Fruit fly (Drosophila melanogaster) whole organism: ENCODE measurements around the gene CG8159.

Experiments used
- CG8478 ChIP-seq: fragments of >200 bp; optimal IDR thresholded peaks from 2 replicates; lab custom pipeline; 2018; ENCODE audit warnings: inconsistent platforms
- Dll ChIP-seq: fragments of >200 bp; optimal IDR thresholded peaks from 2 replicates; lab custom pipeline; 2017
- EcR ChIP-seq, 2 experiments: fragments of >200 bp; optimal IDR thresholded peaks; 2 replicates each; lab custom pipeline; 2017; ENCODE audit warnings: missing biosample characterization in 2 of 2, missing genetic modification characterization in 2 of 2, missing genetic modification reagents in 2 of 2
- pan ChIP-seq: fragments of >200 bp; optimal IDR thresholded peaks from 2 replicates; lab custom pipeline; 2017
- psq ChIP-seq: fragments of >200 bp; optimal IDR thresholded peaks from 2 replicates; lab custom pipeline; 2017
- usp ChIP-seq: fragments of >200 bp; optimal IDR thresholded peaks from 2 replicates; lab custom pipeline; 2017; ENCODE audit warnings: missing biosample characterization, missing genetic modification characterization, mixed read lengths

CG8159 gene

DNA sequence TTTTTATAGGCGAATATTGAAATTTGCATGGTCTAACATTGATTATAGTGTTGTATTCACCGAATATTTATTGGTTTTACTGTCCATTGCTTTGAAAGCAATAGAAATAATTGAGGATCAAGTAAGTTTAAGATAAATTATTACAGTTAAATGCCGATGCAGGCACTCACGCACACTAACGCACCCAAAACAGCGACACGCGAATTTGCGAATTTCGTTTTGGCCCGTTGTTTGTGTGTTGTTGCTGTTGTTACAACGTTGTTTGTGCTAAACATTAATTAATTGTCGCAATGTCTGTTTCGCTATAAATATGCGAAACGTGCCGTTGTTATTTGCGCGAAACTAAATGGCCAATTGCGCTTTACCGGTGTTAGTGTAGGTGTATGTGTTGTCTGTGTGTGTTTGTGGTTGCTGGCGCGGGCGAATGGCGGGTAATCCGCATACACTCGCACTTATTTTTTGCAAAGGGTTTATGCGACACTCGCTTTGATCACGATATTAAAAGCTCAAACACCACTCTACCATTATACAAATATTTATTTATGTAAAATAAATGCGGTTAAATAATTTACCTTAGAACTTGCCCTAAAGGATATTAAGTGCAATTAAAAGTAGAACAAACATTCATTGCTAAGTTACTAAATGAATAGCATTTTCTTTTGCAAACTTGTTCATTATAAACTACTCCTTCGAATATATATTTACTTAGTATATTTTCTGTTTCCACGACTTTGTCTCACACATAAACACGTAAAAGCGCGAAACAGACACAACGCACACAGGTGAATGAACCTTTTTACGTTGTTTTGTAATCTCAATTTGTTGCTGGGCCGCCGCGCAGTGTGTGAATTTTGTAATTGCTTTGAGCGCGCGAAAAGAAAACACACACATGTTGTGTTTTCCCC lies 21.5 kb downstream of the CG8159 start:
- no peak for TF ChIP-seq pan (lab: Kevin White, UChicago)
- no peak for TF ChIP-seq CG8478 (lab: Kevin White, UChicago)
- TF ChIP-seq Dll: no peak
- no peak for TF ChIP-seq usp (GFP tag; lab: Kevin White, UChicago)
- no peak for TF ChIP-seq psq (lab: Kevin White, UChicago)
- peak; percentile 66 to 75 for TF ChIP-seq EcR (GFP tag; optimal IDR thresholded peaks at IDR 0.05; lab: Kevin White, UChicago)

DNA sequence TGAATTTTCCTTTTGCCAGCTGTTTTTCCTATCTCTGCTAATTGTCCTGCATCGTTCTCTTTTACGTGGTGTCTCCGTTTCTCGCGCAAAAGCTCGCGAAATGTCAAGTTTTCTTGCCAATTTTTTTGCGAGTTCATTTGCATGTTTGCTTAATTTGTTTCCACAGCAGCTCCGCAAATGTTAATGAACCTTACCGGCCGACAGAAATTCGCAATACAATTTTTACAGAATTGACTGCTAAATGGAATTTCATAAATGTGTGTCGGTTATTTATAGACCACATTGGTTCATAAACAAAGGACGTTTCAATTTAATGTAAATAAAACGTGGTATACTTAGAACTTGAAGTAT lies 22.1 kb downstream of the CG8159 start:
- TF ChIP-seq CG8478 (lab: Kevin White, UChicago): no peak
- TF ChIP-seq usp (GFP tag; lab: Kevin White, UChicago): no peak
- TF ChIP-seq pan (lab: Kevin White, UChicago): no peak
- no peak for TF ChIP-seq Dll
- TF ChIP-seq EcR (GFP tag; optimal IDR thresholded peaks at IDR 0.05; lab: Kevin White, UChicago): no peak
- no peak for TF ChIP-seq psq (lab: Kevin White, UChicago)

DNA sequence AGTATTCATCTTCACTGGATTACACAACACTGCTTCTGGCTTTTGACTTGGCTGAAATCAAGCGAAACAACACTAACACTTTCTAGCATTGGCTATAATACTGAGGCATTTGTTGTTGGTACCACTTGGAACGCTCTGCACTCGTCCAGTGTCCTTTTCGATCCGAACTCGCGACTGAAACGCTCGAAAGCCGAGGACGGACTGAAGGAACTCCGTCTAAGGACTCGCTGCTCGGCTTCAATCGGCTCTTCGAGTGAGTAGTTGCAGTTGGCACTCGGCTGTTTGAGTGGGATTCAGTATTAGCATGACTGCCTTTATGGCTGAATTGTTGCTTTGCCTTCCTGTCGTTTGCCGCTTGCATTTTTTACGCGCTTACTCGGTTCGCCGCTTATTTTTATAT lies 41.3 kb downstream of the CG8159 start, which contains the start of the genes CG34135 and CG11768:
Gene CG34135, minus strand, starts transcription at position 194 of the 400 bp plus-strand sequence.
Gene CG11768, minus strand, starts transcription at position 203 of the 400 bp plus-strand sequence.
- TF ChIP-seq CG8478 (lab: Kevin White, UChicago) (no peak), pan (lab: Kevin White, UChicago) (no peak), Dll (no peak), psq (lab: Kevin White, UChicago) (no peak), EcR (GFP tag; optimal IDR thresholded peaks at IDR 0.05; lab: Kevin White, UChicago) (no peak), usp (GFP tag; lab: Kevin White, UChicago) (no peak)

DNA sequence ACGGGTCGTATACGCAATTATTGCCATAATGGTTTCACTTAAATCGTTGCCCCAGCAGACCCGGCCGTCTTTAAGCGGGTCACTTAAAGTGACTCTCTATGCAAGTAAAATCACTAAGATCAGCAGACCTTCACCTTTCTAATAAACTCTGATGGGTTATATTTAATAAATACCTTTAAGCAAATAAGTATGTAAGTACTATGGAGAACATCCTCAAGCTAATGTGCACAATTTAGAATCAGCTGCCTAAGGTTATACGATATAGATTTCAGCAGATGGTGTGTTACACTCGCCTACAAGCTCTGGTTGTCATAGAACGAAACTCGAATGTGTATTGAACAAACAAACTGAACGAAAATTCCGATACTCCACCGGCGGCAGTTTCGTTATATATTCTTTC lies 42.4 kb downstream of the CG8159 start, which contains the start of gene CG8236:
Gene CG8236, plus strand, starts transcription at position 301 of the 400 bp plus-strand sequence.
- TF ChIP-seq pan (lab: Kevin White, UChicago) (no peak), psq (lab: Kevin White, UChicago) (no peak), Dll (no peak)

DNA sequence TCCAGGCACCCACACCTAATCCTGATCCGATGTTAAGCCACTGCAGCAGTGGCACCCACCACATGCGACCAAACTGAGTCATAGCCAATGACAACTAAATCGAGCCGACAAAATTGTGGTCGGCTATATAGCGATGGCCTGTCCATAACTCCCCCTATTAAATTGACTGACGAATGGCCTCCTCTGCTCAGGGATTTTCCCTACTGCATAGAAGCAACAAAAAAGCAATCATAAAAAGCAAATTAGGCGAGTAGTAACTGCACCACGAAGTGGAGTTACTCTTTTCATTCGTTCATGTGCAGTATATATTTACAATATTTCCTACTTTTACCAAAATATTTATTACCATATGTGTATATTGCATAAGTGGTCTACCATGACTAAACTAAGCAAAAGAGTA lies 45.9 kb downstream of the CG8159 start, which contains the start of gene CG13318:
Gene CG13318, minus strand, starts transcription at position 101 of the 400 bp plus-strand sequence.
- TF ChIP-seq psq (lab: Kevin White, UChicago): no peak
- no peak for TF ChIP-seq Dll
- no peak for TF ChIP-seq EcR (GFP tag; optimal IDR thresholded peaks at IDR 0.05; lab: Kevin White, UChicago)
- TF ChIP-seq usp (GFP tag; lab: Kevin White, UChicago): no peak
- TF ChIP-seq pan (lab: Kevin White, UChicago): no peak

DNA sequence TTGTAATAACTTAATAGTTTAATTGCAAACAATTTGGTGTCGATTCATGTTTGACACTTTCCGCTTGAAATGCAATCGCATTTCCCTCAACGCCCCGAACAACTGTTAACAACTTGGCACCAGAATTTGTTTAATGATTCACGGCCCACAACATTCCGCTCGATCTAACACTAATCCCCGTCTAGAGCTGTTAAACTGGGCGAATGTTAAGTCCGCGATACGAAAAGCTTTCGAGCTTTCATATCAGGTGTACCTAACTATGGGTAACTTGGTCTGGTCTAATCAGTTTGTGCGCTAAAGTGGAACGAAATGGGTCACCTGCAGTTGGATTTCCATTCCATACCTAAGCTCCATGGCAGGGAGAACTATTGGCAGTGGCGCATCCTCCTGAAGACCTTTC lies 46.5 kb downstream of the CG8159 start, which contains the start of gene CG34301:
Gene CG34301, plus strand, starts transcription at position 301 of the 400 bp plus-strand sequence.
- TF ChIP-seq Dll (no peak), pan (lab: Kevin White, UChicago) (no peak), psq (lab: Kevin White, UChicago) (no peak), usp (GFP tag; lab: Kevin White, UChicago) (no peak), EcR (GFP tag; optimal IDR thresholded peaks at IDR 0.05; lab: Kevin White, UChicago) (no peak), CG8478 (lab: Kevin White, UChicago) (no peak)
